Worm (Caenorhabditis elegans): ENCODE data around the gene hsp-90.

Gene hsp-90

DNA sequence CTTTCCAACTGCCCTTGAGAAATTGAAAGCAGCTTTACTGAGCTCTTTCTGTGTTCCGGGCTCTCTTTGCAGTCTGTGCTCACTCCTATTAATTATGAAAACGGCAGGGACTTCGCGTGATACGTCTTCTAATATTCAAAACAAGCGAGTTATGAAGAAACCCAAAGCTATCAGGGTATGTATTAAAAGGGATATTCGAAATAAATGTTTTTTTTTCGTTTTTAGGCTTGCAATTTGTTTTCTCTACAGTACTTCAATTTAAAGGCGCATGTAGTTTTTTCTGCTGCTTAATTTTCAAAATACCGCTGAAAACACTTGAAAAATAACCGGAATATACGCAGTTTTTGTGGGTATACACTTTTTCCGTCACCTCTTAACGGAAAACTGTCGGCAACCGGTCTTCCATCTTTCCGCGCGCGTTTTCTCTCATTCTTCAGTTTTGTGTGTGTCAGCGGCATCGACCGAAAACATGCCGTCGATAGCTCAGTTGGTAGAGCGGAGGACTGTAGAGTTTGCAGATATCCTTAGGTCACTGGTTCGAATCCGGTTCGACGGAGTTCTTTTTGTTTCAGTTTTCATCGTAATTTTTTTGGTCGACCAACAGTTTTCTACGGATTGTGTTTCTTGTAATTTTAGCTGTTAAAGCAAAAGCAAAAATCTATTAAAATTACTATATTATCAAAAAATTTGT is 4.5 kb downstream of the hsp-90 start, which contains the start of gene gasr-8:
Gene gasr-8, plus strand, starts transcription at position 51 of the 691 bp plus-strand sequence.
- TF ChIP-seq klf-2 (GFP tag; conservative IDR thresholded peaks at IDR 0.05) (0 out of 2 replicates have a peak, but pooled peaks have one; percentile 61), cog-1 (tag; optimal IDR thresholded peaks at IDR 0.05) (no peak), tab-1 (GFP tag; IDR thresholded peaks at IDR 0.05) (peak; percentile 79), flt-1 (GFP tag; IDR thresholded peaks at IDR 0.05) (peak; percentile 88), med-1 (GFP tag; optimal IDR thresholded peaks at IDR 0.05; ENCODE audit: insufficient read depth) (peak; percentile 2), ref-1 (GFP tag; conservative IDR thresholded peaks at IDR 0.05) (no peak), T22C8.4 (GFP tag; IDR thresholded peaks at IDR 0.05) (peak; percentile 34; the same call in 1 of the 2 replicates), ztf-29 (GFP tag; IDR thresholded peaks at IDR 0.05) (no peak), ztf-23 (GFP tag; IDR thresholded peaks at IDR 0.05) (no peak)

DNA sequence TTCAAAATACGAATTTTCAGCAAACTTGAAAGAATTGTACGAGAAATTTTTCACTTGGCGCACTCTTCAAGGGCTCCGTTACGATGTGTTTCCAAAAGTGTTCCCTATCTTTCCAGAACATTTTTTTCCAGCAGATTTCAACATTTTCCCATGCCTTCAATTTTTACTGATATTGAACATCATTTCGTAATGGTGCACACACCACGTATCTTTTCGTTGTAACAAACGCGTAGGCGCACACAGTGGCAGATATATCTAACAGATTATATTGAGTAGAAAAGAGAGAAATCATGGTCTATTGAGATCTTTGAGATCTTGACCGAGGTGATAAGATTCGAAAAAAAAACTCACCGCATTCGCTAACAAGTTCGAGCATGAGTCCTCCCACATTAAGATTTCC is 11.0 kb downstream of the hsp-90 start:
- no peak for TF ChIP-seq tab-1 (GFP tag; IDR thresholded peaks at IDR 0.05)
- TF ChIP-seq ztf-23 (GFP tag; IDR thresholded peaks at IDR 0.05), result no peak

DNA sequence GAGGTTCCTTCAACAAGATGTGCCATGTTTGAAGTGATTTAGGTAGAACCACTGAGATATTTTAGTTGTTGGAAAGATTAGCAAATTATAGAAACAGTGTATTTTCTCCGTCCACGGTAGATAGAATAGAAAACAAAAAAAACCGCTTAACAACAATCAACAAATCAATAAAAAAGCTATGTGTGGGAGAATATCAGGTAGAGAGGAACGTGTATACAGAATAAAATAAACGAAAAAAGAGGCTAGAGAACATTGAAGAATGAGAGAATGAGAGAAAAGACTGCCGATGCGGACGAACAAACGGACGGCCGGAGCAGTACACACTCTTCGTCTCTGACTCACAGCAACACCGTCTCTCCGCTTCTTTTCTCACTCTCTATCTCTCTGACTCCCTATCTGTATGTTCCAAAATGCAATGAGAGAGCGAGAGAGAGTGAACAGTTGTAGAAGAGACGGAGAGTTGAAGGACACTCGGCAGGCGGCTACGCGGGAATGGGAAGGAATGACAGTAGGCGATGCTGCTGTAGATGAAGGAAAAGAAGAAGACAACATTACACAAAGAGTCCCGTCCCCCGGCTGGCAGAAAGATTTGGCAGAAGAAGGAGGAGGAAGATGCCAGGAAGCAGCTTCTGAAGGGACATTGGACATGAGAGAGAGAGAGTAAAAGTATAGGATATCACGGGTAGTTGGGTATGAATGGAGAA is 12.0 kb downstream of the hsp-90 start, which contains the start of gene unc-112:
Gene unc-112, minus strand, starts transcription at position 51 of the 704 bp plus-strand sequence.
- TF ChIP-seq ztf-23 (GFP tag; IDR thresholded peaks at IDR 0.05), result peak; percentile 66; the same call in 1 of the 2 replicates
- 0 out of 2 replicates have a peak, but pooled peaks have one; percentile 31 for TF ChIP-seq ztf-29 (GFP tag; IDR thresholded peaks at IDR 0.05)
- 0 out of 2 replicates have a peak, but pooled peaks have one; percentile 11 for TF ChIP-seq flt-1 (GFP tag; IDR thresholded peaks at IDR 0.05)
- TF ChIP-seq ref-1 (GFP tag; conservative IDR thresholded peaks at IDR 0.05), result no peak
- TF ChIP-seq T22C8.4 (GFP tag; IDR thresholded peaks at IDR 0.05), result no peak
- peak; percentile 92 for TF ChIP-seq cog-1 (tag; optimal IDR thresholded peaks at IDR 0.05)
- 0 out of 2 replicates have a peak, but pooled peaks have one; percentile 38 for TF ChIP-seq klf-2 (GFP tag; conservative IDR thresholded peaks at IDR 0.05)

DNA sequence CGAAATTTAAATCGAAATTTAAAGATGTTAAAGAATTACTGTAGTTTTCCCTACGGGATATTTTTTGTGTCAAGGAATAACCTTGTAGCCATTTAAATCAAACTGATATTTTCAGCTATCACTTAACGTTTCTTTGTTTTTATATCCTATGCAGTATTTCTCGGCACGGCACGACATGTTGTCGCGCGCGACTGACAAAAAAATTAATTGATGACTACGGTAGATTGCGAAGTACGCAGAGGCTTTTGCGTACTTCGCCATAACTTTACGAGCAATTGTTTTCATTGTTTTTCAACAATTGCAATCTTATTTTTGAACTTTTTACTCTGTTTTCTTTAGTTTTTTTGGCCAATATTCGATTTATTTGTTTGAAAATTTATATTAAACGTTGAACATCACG is 13.3 kb downstream of the hsp-90 start:
- TF ChIP-seq med-1 (GFP tag; optimal IDR thresholded peaks at IDR 0.05; ENCODE audit: insufficient read depth), result no peak
- no peak for TF ChIP-seq ztf-23 (GFP tag; IDR thresholded peaks at IDR 0.05)
- no peak for TF ChIP-seq tab-1 (GFP tag; IDR thresholded peaks at IDR 0.05)
- no peak for TF ChIP-seq ztf-29 (GFP tag; IDR thresholded peaks at IDR 0.05)
- TF ChIP-seq flt-1 (GFP tag; IDR thresholded peaks at IDR 0.05), result no peak
- TF ChIP-seq cog-1 (tag; optimal IDR thresholded peaks at IDR 0.05), result no peak
- TF ChIP-seq T22C8.4 (GFP tag; IDR thresholded peaks at IDR 0.05), result no peak
- no peak for TF ChIP-seq ref-1 (GFP tag; conservative IDR thresholded peaks at IDR 0.05)
- TF ChIP-seq klf-2 (GFP tag; conservative IDR thresholded peaks at IDR 0.05), result no peak

DNA sequence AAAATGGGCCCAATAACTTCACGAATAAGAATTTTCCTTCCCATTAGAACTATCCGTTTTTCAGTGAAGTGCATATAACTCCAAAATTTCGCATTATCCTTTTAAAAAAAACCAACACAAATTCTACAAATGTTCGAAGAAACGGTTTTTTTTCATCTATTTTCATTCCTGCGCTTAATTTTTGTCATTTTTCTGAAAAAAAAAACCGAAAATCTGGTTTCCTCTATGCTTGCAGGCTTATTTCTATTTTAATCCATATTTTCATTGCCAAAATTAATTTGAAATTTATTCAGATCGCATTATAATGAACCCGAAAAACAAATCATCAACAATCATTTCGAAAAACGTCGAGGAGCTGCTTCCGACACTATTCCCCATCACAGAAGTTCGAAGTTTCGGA is 13.9 kb downstream of the hsp-90 start, which contains the start of gene set-5:
Gene set-5, plus strand, starts transcription at position 301 of the 400 bp plus-strand sequence.
- TF ChIP-seq med-1 (GFP tag; optimal IDR thresholded peaks at IDR 0.05; ENCODE audit: insufficient read depth), result no peak

DNA sequence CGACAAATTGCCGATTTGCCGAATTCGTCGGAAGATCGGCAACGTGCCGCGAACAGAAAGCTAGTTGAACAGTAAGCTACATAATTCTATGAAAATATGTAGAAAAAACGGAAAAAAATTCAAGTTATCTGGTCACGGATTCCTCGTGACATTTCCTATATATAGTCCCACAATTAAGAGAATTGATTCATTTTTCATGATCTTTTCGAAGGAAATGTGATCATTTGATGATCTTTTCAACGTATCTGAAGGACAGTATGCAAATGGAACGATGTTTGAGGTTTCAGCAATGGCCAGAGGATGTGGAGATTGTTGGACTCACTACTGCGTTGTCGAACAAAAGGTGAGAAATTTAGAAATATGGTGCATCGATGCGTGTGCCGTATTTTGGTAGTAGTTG is 23.2 kb downstream of the hsp-90 start, which contains the start of gene R08A2.9:
Gene R08A2.9, plus strand, starts transcription at position 301 of the 400 bp plus-strand sequence.
- TF ChIP-seq flt-1 (GFP tag; IDR thresholded peaks at IDR 0.05) (no peak), ztf-29 (GFP tag; IDR thresholded peaks at IDR 0.05) (no peak), T22C8.4 (GFP tag; IDR thresholded peaks at IDR 0.05) (no peak), ztf-23 (GFP tag; IDR thresholded peaks at IDR 0.05) (no peak), tab-1 (GFP tag; IDR thresholded peaks at IDR 0.05) (no peak), cog-1 (tag; optimal IDR thresholded peaks at IDR 0.05) (no peak), ref-1 (GFP tag; conservative IDR thresholded peaks at IDR 0.05) (no peak), klf-2 (GFP tag; conservative IDR thresholded peaks at IDR 0.05) (no peak), med-1 (GFP tag; optimal IDR thresholded peaks at IDR 0.05; ENCODE audit: insufficient read depth) (no peak)

DNA sequence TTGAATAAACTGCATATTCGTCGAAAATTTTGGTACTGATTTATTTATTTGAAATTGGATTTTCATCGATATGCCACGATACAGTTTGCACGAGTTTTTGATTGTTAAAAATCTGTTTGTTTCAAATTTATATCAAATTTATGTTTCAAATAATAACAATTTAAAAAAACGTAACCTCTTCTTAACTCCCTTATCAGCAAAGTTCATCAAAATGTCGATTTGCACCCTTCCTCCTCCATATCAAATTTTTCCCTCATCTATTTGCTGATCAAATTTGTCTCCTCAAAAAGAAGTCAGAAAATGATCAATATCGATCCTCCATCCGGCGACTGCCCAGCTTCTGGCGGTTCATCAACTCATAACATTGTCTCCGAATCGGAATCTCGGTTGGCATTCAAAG is 26.4 kb downstream of the hsp-90 start, which contains the start of gene ssp-33:
Gene ssp-33, plus strand, starts transcription at position 301 of the 400 bp plus-strand sequence.
- no peak for TF ChIP-seq ref-1 (GFP tag; conservative IDR thresholded peaks at IDR 0.05)
- no peak for TF ChIP-seq med-1 (GFP tag; optimal IDR thresholded peaks at IDR 0.05; ENCODE audit: insufficient read depth)
- TF ChIP-seq ztf-23 (GFP tag; IDR thresholded peaks at IDR 0.05), result no peak
- no peak for TF ChIP-seq cog-1 (tag; optimal IDR thresholded peaks at IDR 0.05)
- no peak for TF ChIP-seq flt-1 (GFP tag; IDR thresholded peaks at IDR 0.05)

DNA sequence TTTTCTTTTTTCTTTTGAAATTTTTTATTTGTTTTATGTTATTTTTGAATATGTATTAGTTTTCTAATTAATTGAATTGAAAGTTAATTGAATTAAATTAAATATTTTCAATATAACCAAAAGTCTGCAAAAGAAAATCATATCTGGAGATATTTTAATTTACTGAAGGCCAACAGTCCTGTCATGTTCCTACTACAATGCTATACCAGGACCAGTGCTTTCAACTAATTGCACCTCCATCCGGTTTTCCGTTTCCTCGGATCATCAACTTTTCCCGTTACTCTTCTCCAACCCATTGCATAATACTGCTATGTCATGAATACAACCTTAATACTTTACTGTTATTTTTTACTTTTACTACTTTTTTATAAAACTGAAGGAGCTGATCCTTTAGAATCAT is 27.6 kb downstream of the hsp-90 start, which contains the start of gene R08A2.5:
Gene R08A2.5, plus strand, starts transcription at position 301 of the 400 bp plus-strand sequence.
- TF ChIP-seq ztf-23 (GFP tag; IDR thresholded peaks at IDR 0.05), result no peak
- TF ChIP-seq cog-1 (tag; optimal IDR thresholded peaks at IDR 0.05), result no peak
- TF ChIP-seq klf-2 (GFP tag; conservative IDR thresholded peaks at IDR 0.05), result no peak
- TF ChIP-seq tab-1 (GFP tag; IDR thresholded peaks at IDR 0.05), result no peak

DNA sequence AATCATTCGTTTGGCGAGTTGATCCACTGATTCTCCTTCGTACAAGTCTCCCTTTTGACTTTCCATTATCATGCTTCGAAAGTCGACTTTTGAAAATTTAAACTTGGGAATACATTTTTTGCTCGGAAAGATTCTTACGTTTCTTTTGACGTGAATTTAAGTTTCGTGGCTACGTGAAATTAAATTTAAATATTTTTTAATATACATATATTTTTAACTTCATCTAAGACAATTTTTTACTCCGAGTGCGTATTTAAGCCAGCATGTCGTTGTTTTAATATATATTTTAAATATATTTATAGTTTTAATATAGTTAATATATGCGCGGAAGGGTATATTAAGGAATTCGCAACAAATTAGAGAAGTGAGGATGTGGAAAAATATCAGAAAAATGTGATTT is 30.9 kb downstream of the hsp-90 start, which contains the start of gene R08A2.2:
Gene R08A2.2, minus strand, starts transcription at position 101 of the 400 bp plus-strand sequence.
- TF ChIP-seq klf-2 (GFP tag; conservative IDR thresholded peaks at IDR 0.05), result no peak
- TF ChIP-seq med-1 (GFP tag; optimal IDR thresholded peaks at IDR 0.05; ENCODE audit: insufficient read depth), result no peak
- TF ChIP-seq ztf-23 (GFP tag; IDR thresholded peaks at IDR 0.05), result no peak
- TF ChIP-seq cog-1 (tag; optimal IDR thresholded peaks at IDR 0.05), result no peak
- no peak for TF ChIP-seq tab-1 (GFP tag; IDR thresholded peaks at IDR 0.05)
- no peak for TF ChIP-seq flt-1 (GFP tag; IDR thresholded peaks at IDR 0.05)
- TF ChIP-seq ref-1 (GFP tag; conservative IDR thresholded peaks at IDR 0.05), result no peak

DNA sequence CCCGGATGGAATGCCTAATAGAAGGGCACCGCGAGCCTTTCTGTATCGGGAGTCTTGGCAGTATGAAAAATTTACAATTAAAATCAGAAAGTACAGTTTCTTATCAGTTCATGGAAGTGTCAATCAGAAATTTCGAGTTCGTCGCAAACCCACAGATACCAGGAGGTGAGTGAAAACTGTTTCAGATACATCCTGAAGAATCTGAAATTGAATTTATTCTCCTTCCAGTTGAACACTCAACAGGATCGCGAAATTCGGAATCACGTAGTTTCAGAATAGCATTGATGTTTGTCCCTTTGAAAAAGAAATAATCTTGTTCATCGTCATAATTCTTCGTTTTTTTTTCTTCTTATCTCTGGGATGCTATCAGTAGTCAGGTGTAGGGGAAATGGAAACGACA is 31.4 kb downstream of the hsp-90 start, which contains the start of gene fbxa-147:
Gene fbxa-147, plus strand, starts transcription at position 386 of the 400 bp plus-strand sequence.
- no peak for TF ChIP-seq ztf-23 (GFP tag; IDR thresholded peaks at IDR 0.05)
- TF ChIP-seq tab-1 (GFP tag; IDR thresholded peaks at IDR 0.05), result no peak
- no peak for TF ChIP-seq flt-1 (GFP tag; IDR thresholded peaks at IDR 0.05)
- TF ChIP-seq T22C8.4 (GFP tag; IDR thresholded peaks at IDR 0.05), result no peak
- TF ChIP-seq ref-1 (GFP tag; conservative IDR thresholded peaks at IDR 0.05), result no peak
- no peak for TF ChIP-seq med-1 (GFP tag; optimal IDR thresholded peaks at IDR 0.05; ENCODE audit: insufficient read depth)
- TF ChIP-seq klf-2 (GFP tag; conservative IDR thresholded peaks at IDR 0.05), result no peak
- TF ChIP-seq ztf-29 (GFP tag; IDR thresholded peaks at IDR 0.05), result no peak
- no peak for TF ChIP-seq cog-1 (tag; optimal IDR thresholded peaks at IDR 0.05)
